Worm (Caenorhabditis elegans) whole organism, L3 larva: ENCODE results near the gene str-43.

Source experiments
- R02D3.7 ChIP-seq: fragments of 150-350 bp; optimal IDR thresholded peaks from 2 replicates; lab custom pipeline; 2014; ENCODE audit warnings: missing biosample characterization, missing genetic modification characterization
- lsy-12 ChIP-seq: sonication (generic microtip); optimal IDR thresholded peaks from 2 replicates; lab custom pipeline; 2016; ENCODE audit warnings: mild to moderate bottlenecking, missing genetic modification characterization, missing compliant biosample characterization
- nhr-11 ChIP-seq: fragments of 150-350 bp; optimal IDR thresholded peaks from 2 replicates; lab custom pipeline; 2014; ENCODE audit warnings: missing biosample characterization, missing genetic modification characterization
- pqm-1 ChIP-seq: fragments of 150-350 bp; optimal IDR thresholded peaks from 2 replicates; lab custom pipeline; 2017; ENCODE audit warnings: missing biosample characterization, missing genetic modification characterization, inconsistent platforms
- skn-1 ChIP-seq: fragments of 150-350 bp; optimal IDR thresholded peaks from 2 replicates; lab custom pipeline; 2014; ENCODE audit warnings: missing biosample characterization, missing genetic modification characterization
- tbx-2 ChIP-seq: sonication (generic microtip); optimal IDR thresholded peaks from 2 replicates; lab custom pipeline; 2016; ENCODE audit warnings: mild to moderate bottlenecking, missing genetic modification characterization, missing compliant biosample characterization
- ztf-4 ChIP-seq: fragments of 150-350 bp; optimal IDR thresholded peaks from 2 replicates; lab custom pipeline; 2014; ENCODE audit warnings: missing biosample characterization, missing genetic modification characterization

ce11 chrV:15733020-15733419 lies 18.9 kb downstream of the str-43 start:
- TF ChIP-seq tbx-2: no peak
- no peak for TF ChIP-seq lsy-12 (tag; lab: Kevin White, UChicago)
- no peak for TF ChIP-seq nhr-11 (tag; lab: Kevin White, UChicago)
- TF ChIP-seq R02D3.7: no peak
- TF ChIP-seq ztf-4 (tag; lab: Kevin White, UChicago): no peak
- no peak for TF ChIP-seq pqm-1 (tag; lab: Kevin White, UChicago)
- no peak for TF ChIP-seq skn-1 (tag; lab: Kevin White, UChicago)
